Fruit fly (Drosophila melanogaster) whole organism, embryonic: ENCODE measurements around the gene CG31823.

Source experiments
- Atf3 ChIP-seq: fragments of 200-800 bp; sonication (Bioruptor generic); optimal IDR thresholded peaks from 3 replicates; lab custom pipeline; 2016; ENCODE audit warnings: missing biosample characterization, missing genetic modification characterization
- B-H1 ChIP-seq: fragments of 200-800 bp; sonication (Bioruptor generic); IDR thresholded peaks from 3 replicates; pipeline ENCODE4 v1.3.6; 2022; ENCODE audit warnings: missing biosample characterization, missing genetic modification characterization
- CG10267 ChIP-seq: fragments of 200-800 bp; sonication (Bioruptor generic); optimal IDR thresholded peaks from 2 replicates; lab custom pipeline; 2018; ENCODE audit warnings: missing biosample characterization, mild to moderate bottlenecking, missing genetic modification characterization, moderate library complexity
- CG10274 ChIP-seq: fragments of 200-800 bp; sonication (Bioruptor generic); optimal IDR thresholded peaks from 3 replicates; lab custom pipeline; 2017; ENCODE audit warnings: missing biosample characterization, mild to moderate bottlenecking, missing genetic modification characterization
- CG11093 ChIP-seq: fragments of 200-800 bp; sonication (Bioruptor generic); IDR thresholded peaks from 3 replicates; pipeline ENCODE4 v1.3.6; 2022; ENCODE audit warnings: missing biosample characterization, missing genetic modification characterization
- CG11723 ChIP-seq: fragments of 200-800 bp; sonication (Bioruptor generic); optimal IDR thresholded peaks from 2 replicates; lab custom pipeline; 2017; ENCODE audit warnings: missing biosample characterization, mild to moderate bottlenecking, missing genetic modification characterization
- CG12155 ChIP-seq: fragments of 200-800 bp; sonication (Bioruptor generic); optimal IDR thresholded peaks from 3 replicates; lab custom pipeline; 2016; ENCODE audit warnings: missing biosample characterization, missing genetic modification characterization
- CG12769 ChIP-seq: fragments of 200-800 bp; sonication (Bioruptor generic); optimal IDR thresholded peaks from 2 replicates; lab custom pipeline; 2019; ENCODE audit warnings: missing biosample characterization, mild to moderate bottlenecking, missing genetic modification characterization, moderate library complexity
- CG13296 ChIP-seq: fragments of 200-800 bp; sonication (Bioruptor generic); optimal IDR thresholded peaks from 3 replicates; lab custom pipeline; 2018; ENCODE audit warnings: missing biosample characterization, mild to moderate bottlenecking, missing genetic modification characterization
- CG13775 ChIP-seq: fragments of 200-800 bp; sonication (Bioruptor generic); optimal IDR thresholded peaks from 3 replicates; lab custom pipeline; 2017; ENCODE audit warnings: missing biosample characterization, mild to moderate bottlenecking, missing genetic modification characterization
- CG14710 ChIP-seq: fragments of 200-800 bp; sonication (Bioruptor generic); optimal IDR thresholded peaks from 3 replicates; lab custom pipeline; 2019; ENCODE audit warnings: missing biosample characterization, mild to moderate bottlenecking, missing genetic modification characterization, moderate library complexity
- CG16815 ChIP-seq: fragments of 200-800 bp; sonication (Bioruptor generic); optimal IDR thresholded peaks from 3 replicates; lab custom pipeline; 2017; ENCODE audit warnings: missing biosample characterization, mild to moderate bottlenecking, missing genetic modification characterization
- CG17361 ChIP-seq: fragments of 200-800 bp; sonication (Bioruptor generic); IDR thresholded peaks from 3 replicates; pipeline ENCODE4 v1.3.6; 2022; ENCODE audit warnings: missing biosample characterization, missing genetic modification characterization
- CG17385 ChIP-seq: fragments of 200-800 bp; sonication (Bioruptor generic); optimal IDR thresholded peaks from 3 replicates; lab custom pipeline; 2018; ENCODE audit warnings: missing biosample characterization, mild to moderate bottlenecking, missing genetic modification characterization
- CG2129 ChIP-seq: fragments of 200-800 bp; sonication (Bioruptor generic); IDR thresholded peaks from 2 replicates; pipeline ENCODE4 v1.3.6; 2022; ENCODE audit warnings: missing biosample characterization, missing genetic modification characterization; ENCODE audit not compliant: partially characterized antibody
- CG2678 ChIP-seq: fragments of 200-800 bp; sonication (Bioruptor generic); optimal IDR thresholded peaks from 3 replicates; lab custom pipeline; 2019; ENCODE audit warnings: missing biosample characterization, mild to moderate bottlenecking, missing genetic modification characterization, moderate library complexity
- CG2712 ChIP-seq: fragments of 200-800 bp; optimal IDR thresholded peaks from 3 replicates; lab custom pipeline; 2019; ENCODE audit warnings: missing biosample characterization, mild to moderate bottlenecking, missing genetic modification characterization, moderate library complexity
- CG4328 ChIP-seq: fragments of 200-800 bp; sonication (Bioruptor generic); optimal IDR thresholded peaks from 3 replicates; lab custom pipeline; 2017; ENCODE audit warnings: missing biosample characterization, missing genetic modification reagents, missing genetic modification characterization
- CG43689 ChIP-seq: fragments of 200-800 bp; sonication (Bioruptor generic); IDR thresholded peaks from 2 replicates; pipeline ENCODE4 v1.3.6; 2022; ENCODE audit warnings: missing biosample characterization, missing genetic modification characterization
- CG6813 ChIP-seq: fragments of 200-800 bp; sonication (Bioruptor generic); optimal IDR thresholded peaks from 2 replicates; lab custom pipeline; 2017; ENCODE audit warnings: missing biosample characterization, missing genetic modification characterization, mild to moderate bottlenecking, moderate library complexity, missing genetic modification reagents
- CG8281 ChIP-seq: fragments of 200-800 bp; sonication (Bioruptor generic); optimal IDR thresholded peaks from 2 replicates; lab custom pipeline; 2018; ENCODE audit warnings: missing biosample characterization, mild to moderate bottlenecking, missing genetic modification characterization, moderate library complexity
- CG8765 ChIP-seq: fragments of 200-800 bp; sonication (Bioruptor generic); IDR thresholded peaks from 2 replicates; pipeline ENCODE4 v1.3.6; 2022; ENCODE audit warnings: missing biosample characterization, missing genetic modification characterization
- CG9437 ChIP-seq: fragments of 200-800 bp; sonication (Bioruptor generic); optimal IDR thresholded peaks from 2 replicates; lab custom pipeline; 2018; ENCODE audit warnings: missing biosample characterization, mild to moderate bottlenecking, missing genetic modification characterization
- CG9727 ChIP-seq: fragments of 200-800 bp; sonication (Bioruptor generic); optimal IDR thresholded peaks from 3 replicates; lab custom pipeline; 2017; ENCODE audit warnings: missing biosample characterization, mild to moderate bottlenecking, missing genetic modification characterization
- E2f2 ChIP-seq: fragments of 200-800 bp; sonication (Bioruptor generic); IDR thresholded peaks from 2 replicates; pipeline ENCODE4 v1.3.6; 2022; ENCODE audit warnings: missing biosample characterization, missing genetic modification characterization
- Fer3 ChIP-seq: fragments of 200-800 bp; sonication (Bioruptor generic); optimal IDR thresholded peaks from 2 replicates; lab custom pipeline; 2018; ENCODE audit warnings: missing biosample characterization, mild to moderate bottlenecking, missing genetic modification characterization, moderate library complexity
- HLHmδ ChIP-seq: fragments of 200-800 bp; sonication (Bioruptor generic); optimal IDR thresholded peaks from 2 replicates; lab custom pipeline; 2018; ENCODE audit warnings: missing biosample characterization, mild to moderate bottlenecking, missing genetic modification characterization, moderate library complexity
- MBD-R2 ChIP-seq: fragments of 200-800 bp; sonication (Bioruptor generic); IDR thresholded peaks from 2 replicates; pipeline ENCODE4 v1.3.6; 2022; ENCODE audit warnings: missing biosample characterization, missing genetic modification characterization
- NC2α ChIP-seq: fragments of 200-800 bp; sonication (Bioruptor generic); optimal IDR thresholded peaks from 2 replicates; lab custom pipeline; 2016; ENCODE audit warnings: missing biosample characterization, missing genetic modification characterization
- Sox100B ChIP-seq: fragments of 200-800 bp; sonication (Bioruptor generic); optimal IDR thresholded peaks from 3 replicates; lab custom pipeline; 2018; ENCODE audit warnings: missing biosample characterization, mild to moderate bottlenecking, missing genetic modification characterization
- Taf1 ChIP-seq: fragments of 200-800 bp; sonication (Bioruptor generic); IDR thresholded peaks from 2 replicates; pipeline ENCODE4 v1.3.6; 2022; ENCODE audit warnings: missing biosample characterization, missing genetic modification characterization
- Trl ChIP-seq, 3 experiments: fragments of >200 bp in 2 of 3; fragments of 200-800 bp in 1 of 3; sonication (Bioruptor generic) in 1 of 3; optimal IDR thresholded peaks; 2 replicates in 1 of 3; 3 replicates in 2 of 3; lab custom pipeline; 2016 to 2017; ENCODE audit warnings: missing biosample characterization in 1 of 3, missing genetic modification characterization in 1 of 3
- Vsx1 ChIP-seq: fragments of 200-800 bp; sonication (Bioruptor generic); optimal IDR thresholded peaks from 2 replicates; lab custom pipeline; 2017; ENCODE audit warnings: missing biosample characterization, mild to moderate bottlenecking, missing genetic modification characterization, missing genetic modification reagents
- Xrp1 ChIP-seq: fragments of 200-800 bp; sonication (Bioruptor generic); IDR thresholded peaks from 2 replicates; pipeline ENCODE4 v1.3.6; 2022; ENCODE audit warnings: missing biosample characterization, missing genetic modification characterization
- cas ChIP-seq: fragments of 200-800 bp; sonication (Bioruptor generic); IDR thresholded peaks from 2 replicates; pipeline ENCODE4 v1.3.6; 2022; ENCODE audit warnings: missing biosample characterization, missing genetic modification characterization
- chif ChIP-seq, 2 experiments: fragments of 200-800 bp; sonication (Bioruptor generic); optimal IDR thresholded peaks; 3 replicates each; lab custom pipeline; 2016; ENCODE audit warnings: missing biosample characterization in 2 of 2, missing genetic modification characterization in 2 of 2
- emc ChIP-seq: fragments of 200-800 bp; sonication (Bioruptor generic); optimal IDR thresholded peaks from 2 replicates; lab custom pipeline; 2016; ENCODE audit warnings: missing biosample characterization, missing genetic modification characterization
- en ChIP-seq: fragments of 200-800 bp; sonication (Bioruptor generic); optimal IDR thresholded peaks from 2 replicates; lab custom pipeline; 2016; ENCODE audit warnings: missing biosample characterization, missing genetic modification characterization
- ewg ChIP-seq: fragments of 200-800 bp; sonication (Bioruptor generic); optimal IDR thresholded peaks from 3 replicates; lab custom pipeline; 2017; ENCODE audit warnings: mild to moderate bottlenecking, missing biosample characterization, missing genetic modification reagents, missing genetic modification characterization
- grn ChIP-seq: fragments of 200-800 bp; sonication (Bioruptor generic); optimal IDR thresholded peaks from 3 replicates; lab custom pipeline; 2017; ENCODE audit warnings: missing biosample characterization, missing genetic modification characterization
- gsb ChIP-seq: fragments of 200-800 bp; sonication (Bioruptor generic); IDR thresholded peaks from 2 replicates; pipeline ENCODE4 v1.3.6; 2022; ENCODE audit warnings: missing biosample characterization, missing genetic modification characterization
- hbn ChIP-seq: fragments of 200-800 bp; sonication (Bioruptor generic); IDR thresholded peaks from 2 replicates; pipeline ENCODE4 v1.3.6; 2022; ENCODE audit warnings: missing biosample characterization, missing genetic modification characterization; ENCODE audit not compliant: partially characterized antibody
- hth ChIP-seq: fragments of >200 bp; optimal IDR thresholded peaks from 2 replicates; lab custom pipeline; 2017; ENCODE audit warnings: inconsistent platforms
- lbe ChIP-seq: fragments of 200-800 bp; sonication (Bioruptor generic); optimal IDR thresholded peaks from 2 replicates; lab custom pipeline; 2016; ENCODE audit warnings: missing biosample characterization, mild to moderate bottlenecking, missing genetic modification characterization
- nerfin-1 ChIP-seq: fragments of 200-800 bp; sonication (Bioruptor generic); optimal IDR thresholded peaks from 3 replicates; lab custom pipeline; 2019; ENCODE audit warnings: missing biosample characterization, mild to moderate bottlenecking, missing genetic modification characterization, moderate library complexity
- pita ChIP-seq: fragments of 200-800 bp; sonication (Bioruptor generic); optimal IDR thresholded peaks from 2 replicates; lab custom pipeline; 2017; ENCODE audit warnings: missing biosample characterization, mild to moderate bottlenecking, missing genetic modification characterization
- ranshi ChIP-seq: fragments of 200-800 bp; sonication (Bioruptor generic); IDR thresholded peaks from 2 replicates; pipeline ENCODE4 v1.3.6; 2022; ENCODE audit warnings: missing biosample characterization, missing genetic modification characterization
- tup ChIP-seq: fragments of 200-800 bp; sonication (Bioruptor generic); optimal IDR thresholded peaks from 2 replicates; lab custom pipeline; 2016; ENCODE audit warnings: missing biosample characterization, mild to moderate bottlenecking, missing genetic modification characterization, moderate library complexity
- unpg ChIP-seq: fragments of 200-800 bp; sonication (Bioruptor generic); optimal IDR thresholded peaks from 3 replicates; lab custom pipeline; 2018; ENCODE audit warnings: missing biosample characterization, mild to moderate bottlenecking, missing genetic modification characterization, moderate library complexity

CG31823 gene

dm6 chr2L:15910937-15911590, 10.7 kb upstream of the CG31823 start (continued):
- TF ChIP-seq HLHmδ (GFP tag; lab: Kevin White, UChicago) (peak; percentile 98), CG8765 (GFP tag; lab: Robert Waterston, UW) (peak; percentile 71; the same call in 1 of the 2 replicates), cas (peak; percentile 80), CG2129 (GFP tag; lab: Robert Waterston, UW) (no peak), CG10274 (GFP tag; lab: Kevin White, UChicago) (peak; percentile 87), Atf3 (GFP tag; lab: Kevin White, UChicago) (peak; percentile 91), CG14710 (tag; lab: Kevin White, UChicago) (peak; percentile 91), E2f2 (GFP tag; lab: Robert Waterston, UW) (peak; percentile 84), gsb (GFP tag; lab: Robert Waterston, UW) (peak; percentile 93), CG43689 (GFP tag; lab: Robert Waterston, UW) (peak; percentile 87), CG8281 (peak; percentile 85), nerfin-1 (tag; lab: Kevin White, UChicago) (peak; percentile 92), CG9437 (GFP tag; lab: Kevin White, UChicago) (peak; percentile 91), B-H1 (GFP tag; lab: Robert Waterston, UW) (peak; percentile 94), Vsx1 (GFP tag; lab: Kevin White, UChicago) (peak; percentile 87), CG12769 (tag; lab: Kevin White, UChicago) (peak; percentile 99), CG6813 (GFP tag; lab: Kevin White, UChicago) (peak; percentile 87), emc (GFP tag; lab: Kevin White, UChicago) (peak; percentile 74), pita (GFP tag; lab: Kevin White, UChicago) (no peak), CG11093 (GFP tag; lab: Robert Waterston, UW) (peak; percentile 92), CG13296 (GFP tag; lab: Kevin White, UChicago) (peak; percentile 95), hbn (GFP tag; lab: Robert Waterston, UW) (0 out of 2 replicates have a peak, but pooled peaks have one; percentile 2), ewg (GFP tag; lab: Kevin White, UChicago) (peak; percentile 94), en (GFP tag; lab: Kevin White, UChicago) (peak; percentile 94), CG16815 (GFP tag; lab: Kevin White, UChicago) (peak; percentile 88), CG17361 (GFP tag; lab: Robert Waterston, UW) (peak; percentile 95), CG9727 (GFP tag; lab: Kevin White, UChicago) (peak; percentile 90), Fer3 (peak; percentile 94), Trl (optimal IDR thresholded peaks at IDR 0.05; lab: Kevin White, UChicago) (no peak), Trl (GFP tag; optimal IDR thresholded peaks at IDR 0.05; lab: Kevin White, UChicago) (peak; percentile 97), tup (GFP tag; lab: Kevin White, UChicago) (peak; percentile 84), CG12155 (peak; percentile 90), Taf1 (GFP tag; lab: Robert Waterston, UW) (peak; percentile 89), Sox100B (GFP tag; lab: Kevin White, UChicago) (peak; percentile 96), CG2678 (tag; lab: Kevin White, UChicago) (peak; percentile 97), MBD-R2 (GFP tag; lab: Robert Waterston, UW) (peak; percentile 85), chif (GFP tag; optimal IDR thresholded peaks at IDR 0.05; lab: Kevin White, UChicago) (peak; percentile 95 to 97), NC2α (peak; percentile 97), unpg (GFP tag; lab: Kevin White, UChicago) (peak; percentile 98), CG11723 (GFP tag; lab: Kevin White, UChicago) (peak; percentile 92), CG4328 (GFP tag; lab: Kevin White, UChicago) (peak; percentile 91), lbe (GFP tag; lab: Kevin White, UChicago) (peak; percentile 92), CG13775 (peak; percentile 90), Xrp1 (GFP tag; lab: Robert Waterston, UW) (peak; percentile 98), CG10267 (tag; lab: Kevin White, UChicago) (peak; percentile 90), grn (GFP tag; lab: Kevin White, UChicago) (peak; percentile 88), CG17385 (GFP tag; lab: Kevin White, UChicago) (peak; percentile 94), hth (lab: Kevin White, UChicago) (no peak), CG2712 (tag; lab: Kevin White, UChicago) (peak; percentile 96), ranshi (GFP tag; lab: Robert Waterston, UW) (peak; percentile 92)
